Worm (Caenorhabditis elegans) whole organism, dauer: ENCODE measurements around the gene C07E3.4.

ENCODE experiments used
- unc-62 ChIP-seq: sonication (generic microtip); optimal IDR thresholded peaks from 2 replicates; lab custom pipeline; 2017; ENCODE audit warnings: missing biosample characterization, missing genetic modification reagents, missing genetic modification characterization

Gene C07E3.4

DNA sequence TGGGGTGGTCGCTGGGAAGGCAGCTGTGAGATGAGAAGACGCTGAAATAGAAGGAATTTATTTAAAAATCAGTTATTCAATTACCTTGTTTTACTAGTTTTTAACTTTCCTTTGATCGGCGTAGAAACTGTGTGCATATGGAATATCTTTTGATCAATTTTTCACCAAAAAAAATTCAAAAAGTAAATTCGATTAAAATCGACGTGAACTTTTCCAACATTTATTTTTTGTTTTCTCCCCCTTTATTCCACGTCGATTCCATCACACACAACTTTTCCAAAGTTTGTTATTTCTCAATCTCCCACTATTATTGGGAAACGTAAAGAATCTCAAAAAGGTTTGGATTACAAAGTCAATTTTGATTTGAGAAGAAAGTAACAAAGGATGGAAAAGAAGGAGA is at the start of gene C07E3.4:
C07E3.4 (plus strand) TSS at position 301 of the 400 bp plus-strand sequence.
- no peak for TF ChIP-seq unc-62

- TF ChIP-seq unc-62 = no peak
Observed at ce11 chrII:10311973-10312372, 48.6 kb upstream of the C07E3.4 start, which contains the start of gene srlf-34. TSS of gene srlf-34 (plus strand) at chrII:10312293.

DNA sequence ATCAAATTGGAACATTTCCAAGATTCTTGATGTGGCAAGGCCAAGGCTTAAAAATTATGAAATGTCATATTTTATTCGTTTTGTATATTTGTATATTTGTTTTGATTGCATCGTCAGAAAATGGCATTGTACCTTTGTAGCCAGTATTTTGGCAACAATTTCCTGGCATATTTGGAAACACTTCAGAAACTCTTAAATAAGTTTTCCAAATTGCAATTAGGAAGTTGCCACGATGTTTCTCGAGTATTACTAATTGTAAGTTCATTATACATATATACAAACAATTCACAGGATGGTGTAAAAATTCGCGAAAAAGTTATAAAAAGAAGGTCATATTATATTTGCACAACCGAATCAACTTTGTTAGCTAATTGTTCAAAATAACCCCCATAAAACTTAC is 45.3 kb upstream of the C07E3.4 start, which contains the start of gene idpp-8:
idpp-8 (plus strand) TSS at position 301 of the 400 bp plus-strand sequence.
- no peak for TF ChIP-seq unc-62

DNA sequence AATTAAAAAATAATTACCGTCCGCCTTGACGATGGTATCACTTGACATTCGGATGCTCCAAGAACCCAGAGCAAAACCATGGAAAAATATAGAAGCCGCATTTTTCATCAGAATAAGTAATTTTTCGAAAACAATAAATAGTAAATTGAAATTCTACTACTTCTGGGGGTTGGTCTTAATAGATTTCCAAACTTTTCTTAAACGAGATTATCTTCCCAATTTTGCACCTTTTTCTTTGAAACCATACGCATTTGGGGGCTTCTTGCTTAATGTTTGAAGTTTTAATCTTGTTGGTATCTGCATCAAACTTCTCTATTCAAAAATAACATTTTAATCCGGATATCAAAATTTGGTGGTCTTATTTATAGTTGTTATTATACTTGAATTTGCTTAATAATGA is 44.5 kb upstream of the C07E3.4 start, which contains the start of gene gcy-5:
gcy-5 (minus strand) TSS at position 101 of the 400 bp plus-strand sequence.
- no peak for TF ChIP-seq unc-62

- no peak for TF ChIP-seq unc-62
Observed at ce11 chrII:10317007-10317406, 43.6 kb upstream of the C07E3.4 start, which contains the start of gene M02G9.4. TSS of gene M02G9.4 (plus strand) at chrII:10317307.

DNA sequence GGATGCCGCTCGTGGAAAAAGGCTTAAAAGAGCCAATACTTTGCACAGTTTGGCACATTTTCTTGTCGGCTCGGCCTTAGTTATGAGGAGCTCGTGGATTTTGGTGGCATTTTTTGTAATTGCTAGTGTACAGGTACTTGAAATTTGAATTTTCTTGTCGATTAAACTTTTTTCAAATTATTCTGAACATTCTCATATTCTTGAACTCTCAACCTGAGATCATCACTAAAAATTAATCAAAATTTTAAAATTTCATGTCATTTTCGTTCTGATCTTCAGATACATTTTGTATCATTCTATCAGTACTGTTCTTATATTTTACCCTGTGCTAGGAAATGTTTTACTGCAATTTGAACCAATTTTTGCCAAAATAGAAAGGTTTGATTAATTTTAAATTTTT is 39.2 kb upstream of the C07E3.4 start, which contains the start of gene idpp-4:
idpp-4 (plus strand) TSS at position 51 of the 400 bp plus-strand sequence.
- no peak for TF ChIP-seq unc-62

DNA sequence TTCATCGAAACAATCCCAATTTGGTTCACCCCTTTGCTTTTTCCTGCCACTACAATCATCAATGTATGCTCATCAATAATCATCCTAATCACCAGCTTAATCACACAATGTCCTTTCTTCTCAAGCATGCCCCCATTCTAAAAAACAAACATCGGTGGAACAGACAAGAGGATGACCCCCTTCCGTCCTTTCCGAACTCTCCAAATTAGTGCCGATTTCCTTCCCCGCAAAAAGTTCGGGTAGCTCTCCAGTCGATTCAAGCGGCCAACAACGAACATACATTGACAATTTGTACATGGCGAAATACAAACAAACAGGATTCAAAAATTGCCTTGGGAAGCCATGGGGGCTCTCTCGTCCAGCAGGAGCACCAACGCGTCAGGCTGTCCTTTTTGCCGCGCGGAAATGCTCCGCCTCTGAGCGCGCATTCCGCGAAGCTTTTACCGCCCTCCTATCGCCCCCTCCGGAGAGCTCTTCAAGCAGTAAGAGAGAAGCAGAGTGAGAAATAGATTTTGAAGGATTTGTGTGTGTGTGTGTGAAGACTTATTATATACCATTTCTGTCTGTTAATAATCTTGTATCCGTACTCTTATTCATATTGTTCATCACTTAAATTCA is 34.9 kb upstream of the C07E3.4 start, which contains the start of gene appg-1:
appg-1 (plus strand) TSS at position 427 of the 618 bp plus-strand sequence.
- no peak for TF ChIP-seq unc-62

DNA sequence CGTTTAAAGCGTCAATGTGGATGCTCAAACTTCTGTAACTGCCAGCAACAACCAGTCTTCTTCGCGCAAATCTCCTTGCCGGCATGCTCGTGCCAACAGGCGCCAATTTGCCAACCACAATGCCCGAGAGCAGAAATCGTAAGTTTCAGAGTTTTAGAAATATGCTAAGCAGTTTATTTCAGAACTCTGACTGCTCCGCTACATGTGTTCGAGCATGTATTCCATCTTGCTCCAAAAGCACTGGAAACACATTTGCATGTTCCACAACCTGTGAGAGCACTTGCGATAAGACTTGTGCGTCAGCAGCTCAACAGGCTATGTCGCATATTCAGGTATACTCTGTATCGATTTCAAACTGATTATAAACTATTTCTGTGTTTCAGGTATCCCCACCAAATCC is 30.8 kb upstream of the C07E3.4 start:
- no peak for TF ChIP-seq unc-62

DNA sequence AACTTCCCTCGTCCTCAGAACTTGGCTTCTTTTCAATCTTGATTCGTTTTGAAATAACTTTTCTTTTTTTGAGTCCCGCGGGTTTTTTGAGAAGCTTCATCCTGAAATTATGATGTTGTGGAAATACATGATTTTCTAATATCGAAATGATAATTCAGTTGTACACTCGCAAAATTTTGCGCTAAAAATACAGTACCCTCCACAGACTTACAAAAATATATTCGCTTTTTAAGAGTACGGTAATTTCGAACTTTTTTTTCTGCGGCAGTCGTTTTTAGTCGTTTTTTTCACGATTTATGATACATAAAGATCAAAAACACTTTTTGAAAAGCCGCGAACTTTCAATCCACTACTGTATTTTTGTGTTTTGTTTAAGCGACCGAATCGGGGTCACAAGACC is 15.6 kb upstream of the C07E3.4 start, which contains the start of gene pro-2:
pro-2 (minus strand) TSS at position 101 of the 400 bp plus-strand sequence.
- no peak for TF ChIP-seq unc-62

DNA sequence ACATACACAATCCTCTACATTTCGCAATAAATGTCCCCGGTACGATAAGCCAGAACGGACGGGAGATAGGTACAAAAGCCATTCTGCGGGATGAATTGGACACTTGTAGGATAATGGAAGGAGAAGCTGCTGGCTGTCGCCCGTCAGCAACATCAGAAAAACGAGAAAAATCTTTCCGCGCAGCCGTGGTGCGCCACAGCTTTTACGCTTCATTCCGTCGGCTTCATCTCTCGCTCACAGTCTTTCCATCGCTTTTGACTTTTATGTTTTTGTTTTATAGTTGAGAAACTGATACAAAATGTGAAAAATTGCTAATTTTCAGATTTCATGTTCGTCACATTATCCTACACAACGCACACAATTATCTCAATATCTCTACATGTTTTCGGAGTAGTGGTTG is 14.5 kb upstream of the C07E3.4 start, which contains the start of gene C07E3.10:
C07E3.10 (plus strand) TSS at position 301 of the 400 bp plus-strand sequence.
- TF ChIP-seq unc-62 = no peak

ce11 chrII:10349915-10350314 is 10.7 kb upstream of the C07E3.4 start, which contains the start of gene stip-1:
TSS of gene stip-1 (minus strand) at chrII:10350012.
- TF ChIP-seq unc-62 = no peak

DNA sequence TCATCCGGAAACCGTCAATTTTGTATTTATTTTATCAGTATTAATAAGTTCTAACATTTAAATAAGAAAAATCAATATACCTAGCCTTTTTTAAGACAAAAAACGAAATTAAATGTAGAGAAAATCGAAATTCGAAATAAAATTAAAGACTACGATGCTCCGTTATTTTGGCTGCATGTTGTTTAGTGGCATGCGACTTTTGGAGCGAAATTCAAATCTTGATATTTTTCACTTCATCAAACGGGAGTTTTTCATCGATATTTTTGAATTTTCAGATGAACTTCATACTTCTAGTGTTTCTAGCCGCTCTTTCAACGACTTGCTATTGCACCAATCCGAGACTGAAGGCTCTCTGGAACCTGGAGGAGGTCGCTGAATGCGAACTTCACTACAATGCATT is 10.1 kb upstream of the C07E3.4 start, which contains the start of gene C07E3.9:
C07E3.9 (plus strand) TSS at position 270 of the 400 bp plus-strand sequence.
- TF ChIP-seq unc-62 = no peak

ce11 chrII:10351963-10352362 is 8.6 kb upstream of the C07E3.4 start, which contains the start of gene C07E3.8:
TSS of gene C07E3.8 (plus strand) at chrII:10352263.
- TF ChIP-seq unc-62 = no peak

DNA sequence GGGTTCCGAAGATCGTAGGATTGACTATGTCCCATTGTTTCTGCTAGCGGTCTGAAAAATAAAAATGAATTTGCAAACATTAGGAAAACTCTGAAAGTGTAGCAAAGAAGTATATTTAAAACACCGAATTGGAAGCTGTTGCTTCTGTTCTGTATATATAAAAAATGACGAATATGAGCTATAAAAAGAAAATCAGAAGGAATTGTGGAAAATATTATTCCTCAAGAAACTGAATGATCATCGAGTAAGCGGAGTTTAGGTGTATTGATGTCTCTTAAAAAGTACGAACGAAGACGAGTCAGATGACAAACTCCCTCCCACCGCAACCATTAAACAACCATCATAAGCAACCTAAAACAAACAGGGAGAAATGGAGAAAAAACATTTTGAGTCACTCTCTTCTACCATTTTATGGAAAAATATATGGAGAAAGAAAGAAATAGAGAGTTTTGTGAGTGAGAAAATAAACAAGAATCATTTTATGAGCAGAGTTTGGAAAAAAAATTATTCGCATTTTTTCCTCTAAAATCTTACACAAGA is 3.0 kb upstream of the C07E3.4 start, which contains the start of gene C07E3.3:
C07E3.3 (minus strand) TSS at position 51 of the 540 bp plus-strand sequence.
- TF ChIP-seq unc-62 = no peak

ce11 chrII:10367202-10367601 is 6.6 kb downstream of the C07E3.4 start, which contains the start of gene ceh-57:
TSS of gene ceh-57 (minus strand) at chrII:10367296.
- TF ChIP-seq unc-62 = no peak

DNA sequence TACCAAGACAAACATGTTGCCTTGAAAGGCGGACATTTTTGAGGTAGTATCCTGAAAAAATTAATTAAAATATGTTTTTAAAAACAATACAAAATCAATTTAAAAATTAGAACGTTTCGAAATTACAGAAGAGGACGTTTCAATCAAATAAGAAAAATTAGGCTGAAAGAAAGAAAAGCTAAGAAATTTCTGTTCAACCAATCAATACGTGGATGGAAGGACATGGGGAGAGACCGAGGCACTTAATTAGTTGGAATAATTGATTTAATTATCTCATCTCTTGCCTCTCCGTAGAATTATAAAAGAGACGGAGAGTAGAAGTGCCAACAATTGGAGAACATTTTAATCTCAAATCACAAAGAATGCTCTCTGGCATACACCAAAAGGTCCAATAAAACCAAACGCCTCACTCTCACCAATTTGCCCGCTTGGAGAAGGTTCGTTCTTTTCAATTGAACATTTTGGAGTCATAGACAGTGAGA is 9.0 kb downstream of the C07E3.4 start, which contains the start of gene ceh-58:
ceh-58 (minus strand) TSS at position 51 of the 482 bp plus-strand sequence.
- no peak for TF ChIP-seq unc-62

DNA sequence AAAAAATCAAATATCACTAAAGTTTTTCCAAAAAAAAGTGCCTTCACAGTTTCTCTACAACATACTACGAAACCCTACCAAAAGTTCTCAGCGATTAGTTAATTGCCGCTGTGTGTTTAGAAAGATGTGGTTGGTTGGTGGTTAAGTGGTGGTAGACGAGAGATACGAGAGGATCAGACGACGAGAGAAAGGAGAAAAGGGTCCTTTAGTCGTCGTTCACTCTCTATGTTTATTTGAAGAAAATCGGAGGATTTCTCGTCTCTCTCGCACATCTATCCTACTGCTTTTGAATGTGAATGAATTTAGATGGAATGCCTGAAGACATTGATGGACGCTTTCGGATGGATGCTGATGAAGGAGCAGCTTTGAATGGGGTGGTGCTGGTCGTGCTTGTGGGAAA is 10.2 kb downstream of the C07E3.4 start:
- TF ChIP-seq unc-62 = no peak
